Worm (Caenorhabditis elegans): ENCODE measurements around the gene nhr-99.

DNA sequence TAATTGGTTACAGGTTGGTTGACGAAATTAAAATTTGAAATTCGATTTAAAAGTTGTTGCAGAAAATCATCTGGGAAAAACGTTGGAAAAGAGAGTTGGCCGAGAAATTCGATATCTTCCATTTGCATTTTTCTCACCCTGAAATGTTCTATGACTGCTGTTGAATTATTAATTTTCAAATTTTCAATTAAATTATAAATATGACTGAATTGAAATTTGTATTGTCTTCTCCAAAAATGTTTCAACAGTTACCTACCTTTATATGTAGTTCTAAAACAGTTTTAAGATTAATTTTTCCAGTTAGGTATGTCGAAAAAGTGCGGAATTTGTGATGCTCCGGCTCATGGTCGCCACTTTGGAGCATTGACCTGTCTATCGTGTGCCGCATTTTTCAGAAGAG is 12.1 kb downstream of the nhr-99 start, which contains the start of gene nhr-211:
- TF ChIP-seq elt-2 (tag; optimal IDR thresholded peaks at IDR 0.05), result no peak
- no peak for TF ChIP-seq fkh-10 (GFP tag; optimal IDR thresholded peaks at IDR 0.05)
- no peak for TF ChIP-seq mdl-1 (tag; optimal IDR thresholded peaks at IDR 0.05)
- TF ChIP-seq aly-2 (tag; optimal IDR thresholded peaks at IDR 0.05), result no peak
- no peak for TF ChIP-seq nhr-237 (tag; optimal IDR thresholded peaks at IDR 0.05)
- no peak for TF ChIP-seq nhr-76 (tag; optimal IDR thresholded peaks at IDR 0.05)

Data from whole organism, L1 larva.